Fruit fly (Drosophila melanogaster): ENCODE measurements around the gene Bin1.

dm6 chr3R:16227074-16227473, 37.7 kb upstream of the Bin1 start:
- TF ChIP-seq OdsH (GFP tag; optimal IDR thresholded peaks at IDR 0.05) (no peak), CG8632 (GFP tag; optimal IDR thresholded peaks at IDR 0.05) (no peak), CG6163 (GFP tag; IDR thresholded peaks at IDR 0.05) (no peak), CG8119 (GFP tag; IDR thresholded peaks at IDR 0.05) (no peak), CG10669 (GFP tag; optimal IDR thresholded peaks at IDR 0.05) (no peak), fkh (GFP tag; optimal IDR thresholded peaks at IDR 0.05) (no peak), CG8319 (GFP tag; optimal IDR thresholded peaks at IDR 0.05) (no peak), CG32006 (GFP tag; optimal IDR thresholded peaks at IDR 0.05) (no peak), acj6 (GFP tag; optimal IDR thresholded peaks at IDR 0.05) (no peak), Hr39 (GFP tag; optimal IDR thresholded peaks at IDR 0.05) (no peak), Gug (GFP tag; IDR thresholded peaks at IDR 0.05) (no peak)

Measured in whole organism, prepupa.